Worm (Caenorhabditis elegans) whole organism, L4 larva: ENCODE results near the gene umps-1.
A peak's percentile ranks its signal among the peaks of the same experiment; 100 is the strongest.

Source experiments
- F26F4.8 ChIP-seq: fragments of 200-800 bp; sonication (Bioruptor generic); conservative IDR thresholded peaks from 2 replicates; pipeline ENCODE4 v1.3.6; 2022; ENCODE audit warnings: missing genetic modification characterization, missing compliant biosample characterization
- R02D3.7 ChIP-seq: fragments of 150-350 bp; sonication (generic microtip); optimal IDR thresholded peaks from 3 replicates; lab custom pipeline; 2014; ENCODE audit warnings: missing biosample characterization, missing genetic modification characterization
- T20F7.1 ChIP-seq: fragments of 200-800 bp; sonication (Bioruptor generic); optimal IDR thresholded peaks from 2 replicates; lab custom pipeline; 2018; ENCODE audit warnings: mild to moderate bottlenecking, missing genetic modification characterization, missing compliant biosample characterization
- Y48G9A.11 ChIP-seq: fragments of 200-800 bp; sonication (Bioruptor generic); IDR thresholded peaks from 2 replicates; pipeline ENCODE4 v1.3.6; 2022; ENCODE audit warnings: missing genetic modification reagents, missing genetic modification characterization, missing compliant biosample characterization
- arid-1 ChIP-seq: fragments of 200-800 bp; sonication (Bioruptor generic); conservative IDR thresholded peaks from 2 replicates; pipeline ENCODE4 v1.3.6; 2022; ENCODE audit warnings: missing genetic modification reagents, missing genetic modification characterization, missing compliant biosample characterization
- ceh-32 ChIP-seq: sonication (generic microtip); optimal IDR thresholded peaks from 2 replicates; lab custom pipeline; 2016; ENCODE audit warnings: mild to moderate bottlenecking, missing genetic modification characterization, missing compliant biosample characterization; ENCODE audit not compliant: poor library complexity
- ceh-44 ChIP-seq: fragments of 200-800 bp; sonication (Bioruptor generic); IDR thresholded peaks from 2 replicates; pipeline ENCODE4 v1.3.6; 2022; ENCODE audit warnings: missing genetic modification reagents, missing genetic modification characterization, missing compliant biosample characterization
- ceh-62 ChIP-seq: sonication (generic microtip); optimal IDR thresholded peaks from 2 replicates; lab custom pipeline; 2017; ENCODE audit warnings: missing biosample characterization, missing genetic modification characterization
- ceh-82 ChIP-seq: sonication (generic microtip); optimal IDR thresholded peaks from 2 replicates; lab custom pipeline; 2017; ENCODE audit warnings: missing biosample characterization, missing genetic modification characterization
- cey-2 ChIP-seq: sonication (generic microtip); optimal IDR thresholded peaks from 3 replicates; lab custom pipeline; 2017; ENCODE audit warnings: missing genetic modification characterization, mild to moderate bottlenecking, missing compliant biosample characterization, antibody characterized with exemption, borderline replicate concordance; ENCODE audit not compliant: insufficient read depth
- daf-16 ChIP-seq, 3 experiments: sonication (generic microtip); optimal IDR thresholded peaks; 2 replicates each; lab custom pipeline; 2016 to 2017; ENCODE audit warnings: missing genetic modification characterization in 3 of 3, missing genetic modification reagents in 3 of 3, mild to moderate bottlenecking in 2 of 3, missing compliant biosample characterization in 2 of 3, missing biosample characterization in 1 of 3, moderate library complexity in 1 of 3
- dpl-1 ChIP-seq: fragments of 150-350 bp; optimal IDR thresholded peaks from 2 replicates; lab custom pipeline; 2014; ENCODE audit warnings: missing biosample characterization, missing genetic modification reagents, missing genetic modification characterization
- duxl-1 ChIP-seq: sonication (generic microtip); optimal IDR thresholded peaks from 2 replicates; lab custom pipeline; 2016; ENCODE audit warnings: mild to moderate bottlenecking, missing genetic modification characterization, moderate library complexity, missing compliant biosample characterization; ENCODE audit not compliant: poor library complexity
- dve-1 ChIP-seq: sonication (generic microtip); optimal IDR thresholded peaks from 2 replicates; lab custom pipeline; 2017; ENCODE audit warnings: antibody characterized with exemption, mild to moderate bottlenecking, missing genetic modification characterization, missing compliant biosample characterization; ENCODE audit not compliant: insufficient read depth
- egl-43 ChIP-seq: fragments of 200-800 bp; sonication (Bioruptor generic); IDR thresholded peaks from 2 replicates; pipeline ENCODE4 v1.3.6; 2022; ENCODE audit warnings: missing genetic modification reagents, missing genetic modification characterization, missing compliant biosample characterization
- hlh-11 ChIP-seq: fragments of 200-800 bp; sonication (Bioruptor generic); optimal IDR thresholded peaks from 2 replicates; lab custom pipeline; 2018; ENCODE audit warnings: mild to moderate bottlenecking, missing genetic modification characterization, missing compliant biosample characterization
- lin-38 ChIP-seq: fragments of 200-800 bp; sonication (Bioruptor generic); IDR thresholded peaks from 2 replicates; pipeline ENCODE4 v1.3.6; 2022; ENCODE audit warnings: missing genetic modification reagents, missing genetic modification characterization, missing compliant biosample characterization
- mxl-2 ChIP-seq: fragments of 200-800 bp; sonication (Bioruptor generic); conservative IDR thresholded peaks from 2 replicates; pipeline ENCODE4 v1.3.6; 2022; ENCODE audit warnings: missing genetic modification reagents, missing genetic modification characterization, missing compliant biosample characterization
- mxl-3 ChIP-seq: fragments of 200-800 bp; sonication (Bioruptor generic); optimal IDR thresholded peaks from 2 replicates; lab custom pipeline; 2018; ENCODE audit warnings: mild to moderate bottlenecking, missing genetic modification characterization, missing compliant biosample characterization
- nhr-28 ChIP-seq: fragments of 150-350 bp; optimal IDR thresholded peaks from 2 replicates; lab custom pipeline; 2014; ENCODE audit warnings: missing biosample characterization, missing genetic modification characterization
- nhr-41 ChIP-seq: fragments of 200-800 bp; sonication (Bioruptor generic); IDR thresholded peaks from 2 replicates; pipeline ENCODE4 v1.3.6; 2022; ENCODE audit warnings: missing genetic modification reagents, missing genetic modification characterization, missing compliant biosample characterization
- nhr-42 ChIP-seq: fragments of 200-800 bp; sonication (Bioruptor generic); IDR thresholded peaks from 2 replicates; pipeline ENCODE4 v1.3.6; 2022; ENCODE audit warnings: missing genetic modification characterization, missing compliant biosample characterization
- nhr-48 ChIP-seq: sonication (generic microtip); optimal IDR thresholded peaks from 2 replicates; lab custom pipeline; 2016; ENCODE audit warnings: mild to moderate bottlenecking, missing genetic modification characterization, missing compliant biosample characterization
- nhr-76 ChIP-seq: fragments of 150-350 bp; optimal IDR thresholded peaks from 2 replicates; lab custom pipeline; 2014; ENCODE audit warnings: missing biosample characterization, missing genetic modification characterization
- nhr-77 ChIP-seq: fragments of 150-350 bp; optimal IDR thresholded peaks from 2 replicates; lab custom pipeline; 2014; ENCODE audit warnings: missing biosample characterization, missing genetic modification characterization
- pqm-1 ChIP-seq: sonication (generic microtip); optimal IDR thresholded peaks from 2 replicates; lab custom pipeline; 2017; ENCODE audit warnings: missing biosample characterization, missing genetic modification characterization
- saeg-2 ChIP-seq: fragments of 200-800 bp; sonication (Bioruptor generic); IDR thresholded peaks from 2 replicates; pipeline ENCODE4 v1.3.6; 2022; ENCODE audit warnings: missing genetic modification reagents, missing genetic modification characterization, missing compliant biosample characterization
- set-16 ChIP-seq: fragments of 200-800 bp; sonication (Bioruptor generic); IDR thresholded peaks from 2 replicates; pipeline ENCODE4 v1.3.6; 2022; ENCODE audit warnings: missing genetic modification reagents, missing genetic modification characterization, missing compliant biosample characterization
- snpc-1.2 ChIP-seq: fragments of 200-800 bp; sonication (Bioruptor generic); IDR thresholded peaks from 2 replicates; pipeline ENCODE4 v1.3.6; 2022; ENCODE audit warnings: missing genetic modification reagents, missing genetic modification characterization, missing compliant biosample characterization
- snpc-4 ChIP-seq: fragments of 150-350 bp; optimal IDR thresholded peaks from 2 replicates; lab custom pipeline; 2014; ENCODE audit warnings: missing biosample characterization, missing genetic modification characterization
- tag-97 ChIP-seq: fragments of 200-800 bp; sonication (Bioruptor generic); IDR thresholded peaks from 2 replicates; pipeline ENCODE4 v1.3.6; 2022; ENCODE audit warnings: missing genetic modification characterization, missing compliant biosample characterization
- unc-130 ChIP-seq: sonication (generic microtip); optimal IDR thresholded peaks from 2 replicates; lab custom pipeline; 2016; ENCODE audit warnings: missing genetic modification reagents, missing genetic modification characterization, missing compliant biosample characterization
- zip-11 ChIP-seq: fragments of 200-800 bp; sonication (Bioruptor generic); IDR thresholded peaks from 2 replicates; pipeline ENCODE4 v1.3.6; 2022; ENCODE audit warnings: missing genetic modification characterization, missing compliant biosample characterization

Gene umps-1

DNA sequence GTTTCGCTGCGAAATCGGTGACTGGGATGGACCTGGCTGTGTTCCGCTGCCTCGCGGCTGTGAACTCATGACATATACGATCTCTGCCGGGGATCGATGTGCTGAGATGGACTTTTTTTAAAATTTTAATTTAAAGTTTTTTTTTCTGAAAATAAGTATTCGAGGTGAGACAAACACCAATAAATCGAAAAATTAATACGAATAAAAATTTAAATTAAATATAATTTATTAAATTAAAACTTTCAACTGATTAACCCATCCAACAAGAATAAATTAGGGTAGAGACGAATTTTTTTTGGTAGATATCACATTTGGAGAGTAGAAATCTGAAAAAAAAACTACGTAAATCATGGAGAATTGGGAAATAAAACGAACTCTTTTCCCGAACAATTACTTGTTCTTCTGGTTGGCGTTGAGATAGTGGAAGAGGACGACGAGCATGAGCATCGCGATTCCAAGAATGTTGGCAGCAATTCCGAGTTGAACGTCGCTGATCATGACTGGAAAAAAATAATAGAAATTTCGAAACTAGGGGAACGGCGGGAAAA, 39.3 kb downstream of the umps-1 start, which contains the start of the genes unc-50 and ostf-4:
Gene unc-50 (minus strand): TSS at position 101 of the 548 bp plus-strand sequence.
Gene ostf-4 (minus strand): TSS at position 498 of the 548 bp plus-strand sequence.
- TF ChIP-seq nhr-76 (tag; lab: Kevin White, UChicago) = no peak
- no peak for TF ChIP-seq ceh-82 (tag; lab: Kevin White, UChicago)

DNA sequence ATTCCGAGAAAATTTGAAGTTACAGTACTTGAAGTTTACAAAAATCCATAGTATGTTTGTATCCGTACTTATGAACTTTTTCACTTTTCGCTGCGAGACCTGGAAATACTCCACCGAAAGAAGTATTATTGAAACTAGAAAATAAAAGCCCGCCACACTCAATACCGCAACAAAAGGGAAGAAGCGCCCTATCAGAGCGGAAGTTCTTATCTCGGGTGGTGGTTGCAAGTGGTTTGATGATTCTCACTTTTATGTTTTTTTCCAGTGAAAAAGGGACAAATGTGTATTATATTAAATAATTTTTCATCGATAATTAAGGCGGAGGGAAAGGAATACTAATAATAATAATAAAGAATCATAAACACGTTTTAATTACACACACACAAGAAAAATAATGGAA, 43.2 kb downstream of the umps-1 start:
- TF ChIP-seq pqm-1 = peak; percentile 73
- no peak for TF ChIP-seq arid-1
- TF ChIP-seq dve-1 = peak; percentile 1
- peak; percentile 7 for TF ChIP-seq nhr-77 (tag; lab: Kevin White, UChicago)
- TF ChIP-seq nhr-28 (tag; lab: Kevin White, UChicago) = peak; percentile 21
- no peak for TF ChIP-seq F26F4.8 (GFP tag; lab: Robert Waterston, UW)
- no peak for TF ChIP-seq dpl-1 (GFP tag; lab: Kevin White, UChicago)

DNA sequence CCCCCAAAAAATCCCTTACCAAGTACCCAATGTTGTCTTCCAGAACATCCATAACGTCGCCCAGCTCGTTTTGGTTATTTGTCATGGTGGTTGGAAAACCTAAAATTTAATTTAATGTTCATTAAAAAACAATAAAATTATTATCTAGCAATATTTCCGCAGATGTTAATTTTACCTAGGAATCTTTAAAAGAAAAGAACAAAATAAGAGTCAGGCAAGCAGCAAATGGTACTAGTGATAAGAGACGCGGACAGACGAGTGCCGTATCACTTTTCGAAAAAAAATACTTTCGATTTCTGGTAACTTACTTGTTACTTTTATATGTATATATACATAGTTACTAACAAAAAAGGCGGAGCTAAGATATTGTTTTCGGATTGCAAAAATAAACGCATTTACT, 46.4 kb downstream of the umps-1 start, which contains the start of gene T07A5.7:
Gene T07A5.7 (minus strand): TSS at position 101 of the 400 bp plus-strand sequence.
- TF ChIP-seq ceh-62 (tag; lab: Kevin White, UChicago) = no peak
- TF ChIP-seq unc-130 = no peak
- TF ChIP-seq daf-16 (GFP tag; optimal IDR thresholded peaks at IDR 0.05; lab: Kevin White, UChicago) = no peak
- TF ChIP-seq daf-16 (tag; optimal IDR thresholded peaks at IDR 0.05; lab: Kevin White, UChicago) = no peak
- no peak for TF ChIP-seq ceh-32 (tag; lab: Kevin White, UChicago)
- TF ChIP-seq set-16 = no peak
- no peak for TF ChIP-seq snpc-4 (tag; lab: Kevin White, UChicago)

DNA sequence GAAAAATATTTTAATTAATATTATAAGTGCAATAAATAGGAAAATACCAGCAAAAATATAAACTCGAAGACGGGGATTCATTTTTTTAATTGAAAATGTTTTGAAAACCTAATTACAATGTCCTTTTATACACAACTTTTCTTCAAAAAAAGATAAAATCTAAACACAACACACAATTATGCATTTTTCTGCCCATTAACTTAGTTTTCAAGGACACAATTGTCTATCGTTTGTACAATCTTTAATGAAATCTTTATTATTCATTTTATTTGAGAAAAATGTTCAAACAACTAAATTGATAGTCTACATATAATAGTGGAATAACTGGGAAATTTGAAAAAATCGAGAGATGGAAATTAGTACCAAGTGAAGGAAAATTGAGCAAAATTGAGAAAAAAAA, 51.4 kb downstream of the umps-1 start, which contains the start of gene T07A5.1:
Gene T07A5.1 (minus strand): TSS at position 149 of the 400 bp plus-strand sequence.
- TF ChIP-seq hlh-11 (tag; lab: Kevin White, UChicago) (no peak), Y48G9A.11 (GFP tag; lab: Robert Waterston, UW) (no peak), mxl-2 (GFP tag; lab: Robert Waterston, UW) (no peak), nhr-41 (GFP tag; lab: Robert Waterston, UW) (no peak), duxl-1 (no peak), lin-38 (GFP tag; lab: Robert Waterston, UW) (no peak), tag-97 (GFP tag; lab: Robert Waterston, UW) (no peak), nhr-48 (no peak), nhr-42 (no peak), R02D3.7 (tag; lab: Kevin White, UChicago) (no peak), snpc-1.2 (GFP tag; lab: Robert Waterston, UW) (no peak), zip-11 (GFP tag; lab: Robert Waterston, UW) (no peak), F26F4.8 (GFP tag; lab: Robert Waterston, UW) (no peak), egl-43 (GFP tag; lab: Robert Waterston, UW) (no peak), saeg-2 (no peak), ceh-44 (GFP tag; lab: Robert Waterston, UW) (no peak), T20F7.1 (no peak), cey-2 (tag; lab: Kevin White, UChicago) (no peak), mxl-3 (no peak)
